Worm (Caenorhabditis elegans) whole organism, dauer: ENCODE results near the gene clec-149.

Source experiments
- unc-62 ChIP-seq: sonication (generic microtip); optimal IDR thresholded peaks from 2 replicates; lab custom pipeline; 2017; ENCODE audit warnings: missing biosample characterization, missing genetic modification reagents, missing genetic modification characterization

clec-149 gene

DNA sequence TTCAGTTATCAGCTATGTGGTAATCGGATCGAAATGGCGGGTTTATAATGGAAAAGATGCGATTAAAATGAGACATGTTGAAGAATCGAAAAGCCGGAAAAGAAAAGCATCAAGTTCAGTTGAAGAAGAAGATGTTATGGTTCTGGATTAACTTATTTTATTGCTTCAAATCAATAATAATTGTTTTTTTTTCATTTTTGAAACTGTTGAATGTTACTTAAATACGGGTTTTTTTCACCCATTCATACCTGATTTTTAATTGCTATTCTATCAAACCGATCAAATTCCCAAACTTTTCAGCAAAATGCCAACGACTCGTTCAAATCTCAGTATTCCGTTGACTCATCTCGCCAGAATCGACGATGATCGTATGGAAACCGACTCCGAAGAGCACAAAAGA is 36.9 kb downstream of the clec-149 start, which contains the start of gene exos-4.2:
Gene exos-4.2 (plus strand): TSS at position 301 of the 400 bp plus-strand sequence.
- no peak for TF ChIP-seq unc-62 (GFP tag; lab: Kevin White, UChicago)

DNA sequence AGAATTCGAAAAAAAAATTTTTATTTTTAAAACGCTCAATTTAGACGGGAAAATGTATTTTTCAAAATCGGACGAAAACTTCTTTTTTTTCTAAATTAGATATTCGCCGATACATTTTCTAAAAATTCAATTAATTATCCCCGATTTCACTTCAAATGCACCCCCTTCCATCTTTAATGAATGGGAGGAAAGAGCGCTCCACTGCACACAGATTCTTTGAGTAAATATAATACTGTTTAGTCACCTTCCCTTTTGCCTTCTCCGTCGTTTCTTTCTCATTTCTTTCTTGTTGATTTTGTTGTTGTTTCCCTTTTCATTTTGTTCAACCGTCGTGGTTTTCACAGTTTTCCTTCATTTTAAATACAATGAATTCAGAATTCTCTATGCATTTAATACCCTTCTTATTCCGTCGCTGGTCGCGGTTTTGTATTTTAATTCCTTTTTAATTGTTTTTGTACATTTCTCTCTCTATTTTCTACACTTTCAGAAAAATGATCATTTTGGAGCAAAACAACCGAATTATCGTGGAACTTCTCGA is 38.9 kb downstream of the clec-149 start, which contains the start of gene arx-4:
Gene arx-4 (plus strand): TSS at position 488 of the 538 bp plus-strand sequence.
- no peak for TF ChIP-seq unc-62 (GFP tag; lab: Kevin White, UChicago)

DNA sequence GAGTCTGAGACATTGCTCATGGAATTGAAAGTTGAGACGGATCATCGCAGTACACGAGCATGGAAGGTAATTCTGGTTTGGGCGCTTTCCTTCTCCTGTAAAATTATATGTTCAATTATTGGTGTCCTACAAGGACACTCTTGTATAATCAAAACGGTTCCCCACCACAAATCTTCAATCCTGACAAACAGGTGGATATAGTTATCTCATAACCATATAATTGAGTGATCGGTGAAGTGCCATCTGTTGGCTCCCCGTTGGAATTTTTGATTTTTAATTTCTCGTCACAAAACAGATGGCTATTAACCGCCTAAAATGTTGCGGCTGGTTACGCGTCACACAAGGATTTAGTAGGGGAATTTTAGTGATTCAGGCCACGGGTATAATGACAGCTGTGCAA is 45.8 kb downstream of the clec-149 start:
- TF ChIP-seq unc-62 (GFP tag; lab: Kevin White, UChicago): no peak

DNA sequence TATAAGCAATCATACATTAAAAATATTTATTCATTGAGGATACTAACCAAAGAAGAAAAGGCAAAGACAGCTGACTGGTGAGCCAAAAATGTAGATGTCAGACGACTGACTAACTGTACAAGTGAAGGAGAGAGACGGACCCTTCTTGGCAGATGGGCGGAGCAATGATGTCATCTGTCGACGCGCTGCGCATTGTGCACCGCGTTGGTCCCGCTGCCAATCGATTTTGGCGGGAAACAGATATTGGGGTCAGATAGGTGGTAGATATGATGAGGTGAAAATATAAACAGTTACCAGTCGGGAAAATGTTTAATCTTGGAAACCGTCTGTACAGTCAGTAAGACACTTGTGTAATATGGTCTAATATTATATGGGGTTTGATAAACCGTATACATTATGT is 46.8 kb downstream of the clec-149 start, which contains the start of gene T24C4.2:
Gene T24C4.2 (minus strand): TSS at position 101 of the 400 bp plus-strand sequence.
- no peak for TF ChIP-seq unc-62 (GFP tag; lab: Kevin White, UChicago)

DNA sequence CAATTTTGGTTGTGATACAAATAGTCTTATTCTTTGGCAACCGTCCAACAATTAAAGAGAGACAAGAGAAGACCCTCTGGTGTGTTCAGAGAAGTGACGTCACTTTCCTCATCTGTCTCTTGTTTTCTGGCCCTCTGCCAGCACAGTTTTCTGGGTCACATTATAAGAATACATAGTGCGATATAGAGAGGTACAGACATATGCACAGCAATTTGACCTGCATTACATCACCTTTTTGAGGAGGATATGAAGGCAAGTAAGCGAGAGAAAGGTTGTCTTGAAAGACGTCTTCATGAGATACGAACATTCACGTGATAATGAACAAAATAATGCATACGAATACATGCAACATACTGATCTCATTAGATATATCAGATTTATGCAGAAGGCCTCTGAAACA is 47.5 kb downstream of the clec-149 start:
- no peak for TF ChIP-seq unc-62 (GFP tag; lab: Kevin White, UChicago)

- no peak for TF ChIP-seq unc-62 (GFP tag; lab: Kevin White, UChicago)
Measured at ce11 chrIII:872373-872772, 49.4 kb downstream of the clec-149 start, which contains the start of the genes T24C4.3 and clc-20. Gene T24C4.3, minus strand, starts transcription at chrIII:872473. Gene clc-20, plus strand, starts transcription at chrIII:872583.

DNA sequence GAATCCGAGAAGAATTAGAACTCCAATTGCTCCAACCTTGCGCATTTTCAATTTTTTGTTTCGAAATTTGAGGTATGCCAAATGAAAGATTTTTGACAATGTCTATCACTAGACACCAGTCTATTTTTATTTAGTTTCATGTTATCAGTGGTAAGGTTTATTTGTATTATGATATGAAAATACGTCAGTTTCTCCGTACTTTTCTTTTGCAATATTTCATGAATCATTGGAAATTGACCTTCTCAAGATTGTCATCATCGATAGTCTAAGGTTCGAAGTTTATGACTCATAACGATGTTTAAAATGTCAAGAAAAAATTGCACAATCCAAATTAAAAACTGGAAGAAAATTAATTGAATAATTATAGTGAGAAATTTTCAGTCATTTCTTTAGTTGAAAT is 50.4 kb downstream of the clec-149 start, which contains the start of gene clc-19:
Gene clc-19 (minus strand): TSS at position 135 of the 400 bp plus-strand sequence.
- TF ChIP-seq unc-62 (GFP tag; lab: Kevin White, UChicago): no peak
